Worm (Caenorhabditis elegans): ENCODE results near the gene dnj-24.

dnj-24 gene

DNA sequence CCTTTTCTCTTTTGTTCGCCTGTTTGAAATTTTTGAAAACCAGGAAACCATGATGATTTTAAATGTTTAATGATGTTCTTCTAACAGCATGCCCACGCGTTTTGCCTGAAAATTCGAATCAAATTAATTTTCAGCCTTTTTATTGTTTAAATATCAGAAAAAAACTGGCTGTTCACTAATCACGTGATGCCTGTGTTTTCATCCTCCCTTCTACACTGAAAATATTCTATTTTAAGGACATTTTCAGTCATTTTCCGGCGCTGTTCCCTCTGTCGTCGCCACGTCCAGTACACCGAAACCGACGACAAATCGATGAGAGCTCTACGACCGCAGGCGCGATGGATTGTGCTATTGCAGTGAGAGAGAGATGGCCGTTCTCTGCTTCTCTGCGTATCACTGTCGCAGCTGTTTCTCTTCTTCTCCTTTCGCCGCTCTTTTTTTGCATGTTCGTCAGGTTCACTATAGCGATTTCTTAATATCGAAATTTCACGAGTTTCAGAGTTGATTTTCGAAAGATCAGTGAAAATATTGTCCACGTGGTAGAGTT is 26.0 kb upstream of the dnj-24 start, which contains the start of gene F48E8.8:
F48E8.8 (minus strand) TSS at position 51 of the 547 bp plus-strand sequence.
- TF ChIP-seq sox-4 (tag; optimal IDR thresholded peaks at IDR 0.05) (no peak), C04F5.9 (tag; optimal IDR thresholded peaks at IDR 0.05) (no peak), isw-1 (GFP tag; IDR thresholded peaks at IDR 0.05) (peak; percentile 33), sptf-1 (tag; optimal IDR thresholded peaks at IDR 0.05) (no peak), mef-2 (tag; optimal IDR thresholded peaks at IDR 0.05) (no peak), tlp-1 (tag; optimal IDR thresholded peaks at IDR 0.05) (no peak), unc-86 (tag; optimal IDR thresholded peaks at IDR 0.05) (peak; percentile 15), C34B4.2 (tag; optimal IDR thresholded peaks at IDR 0.05) (no peak), nhr-76 (tag; optimal IDR thresholded peaks at IDR 0.05) (no peak), efl-1 (optimal IDR thresholded peaks at IDR 0.05) (peak; percentile 77 to 83), efl-1 (GFP tag; optimal IDR thresholded peaks at IDR 0.05 in 1 of 2) (peak; percentile 65 to 96), nhr-19 (GFP tag; conservative IDR thresholded peaks at IDR 0.05) (0 out of 2 replicates have a peak, but pooled peaks have one; percentile 36), fkh-8 (tag; optimal IDR thresholded peaks at IDR 0.05) (peak; percentile 67), zip-4 (GFP tag; optimal IDR thresholded peaks at IDR 0.05) (no peak), nhr-77 (tag; optimal IDR thresholded peaks at IDR 0.05) (peak; percentile 14), lsy-2 (tag; optimal IDR thresholded peaks at IDR 0.05) (peak; percentile 73 to 85), mdl-1 (tag; optimal IDR thresholded peaks at IDR 0.05) (peak in 1 of 2 experiments; percentile 34), jun-1 (tag; optimal IDR thresholded peaks at IDR 0.05) (peak; percentile 3), lin-35 (GFP tag; optimal IDR thresholded peaks at IDR 0.05) (peak; percentile 65 to 69), snu-23 (GFP tag; optimal IDR thresholded peaks at IDR 0.05) (peak; percentile 66), nhr-20 (tag; optimal IDR thresholded peaks at IDR 0.05) (peak; percentile 50), mep-1 (tag; optimal IDR thresholded peaks at IDR 0.05) (peak; percentile 30), lin-14 (GFP tag; optimal IDR thresholded peaks at IDR 0.05) (peak; percentile 80), lin-13 (GFP tag; optimal IDR thresholded peaks at IDR 0.05) (no peak), egl-13 (tag; optimal IDR thresholded peaks at IDR 0.05) (no peak), elt-3 (tag; optimal IDR thresholded peaks at IDR 0.05) (no peak), nhr-84 (tag; optimal IDR thresholded peaks at IDR 0.05) (no peak), nhr-47 (tag; optimal IDR thresholded peaks at IDR 0.05) (peak; percentile 69), ces-1 (GFP tag; optimal IDR thresholded peaks at IDR 0.05) (no peak), zag-1 (tag; optimal IDR thresholded peaks at IDR 0.05) (no peak), mab-9 (GFP tag; IDR thresholded peaks at IDR 0.05) (peak; percentile 81), ama-1 (optimal IDR thresholded peaks at IDR 0.05) (no peak), xbp-1 (tag; optimal IDR thresholded peaks at IDR 0.05) (peak; percentile 32), tbx-2 (tag; optimal IDR thresholded peaks at IDR 0.05) (peak; percentile 81), blmp-1 (tag; optimal IDR thresholded peaks at IDR 0.05) (no peak), nhr-85 (tag) (peak; percentile 70), swsn-7 (tag; optimal IDR thresholded peaks at IDR 0.05) (peak; percentile 56), lin-15B (tag; optimal IDR thresholded peaks at IDR 0.05) (peak; percentile 19), dsc-1 (tag; optimal IDR thresholded peaks at IDR 0.05) (peak; percentile 46), aly-2 (tag; optimal IDR thresholded peaks at IDR 0.05) (no peak), nhr-28 (tag; optimal IDR thresholded peaks at IDR 0.05) (no peak), nhr-71 (tag; optimal IDR thresholded peaks at IDR 0.05) (peak; percentile 74), ceh-8 (GFP tag; optimal IDR thresholded peaks at IDR 0.05) (no peak), dpl-1 (GFP tag; optimal IDR thresholded peaks at IDR 0.05) (peak; percentile 34 to 63 (median 62)), nhr-12 (tag; optimal IDR thresholded peaks at IDR 0.05) (no peak), unc-30 (tag; optimal IDR thresholded peaks at IDR 0.05) (no peak), rnt-1 (tag; optimal IDR thresholded peaks at IDR 0.05) (peak; percentile 83), aha-1 (tag; optimal IDR thresholded peaks at IDR 0.05) (no peak), F16B12.6 (tag; optimal IDR thresholded peaks at IDR 0.05) (peak; percentile 79), hlh-17 (GFP tag; optimal IDR thresholded peaks at IDR 0.05; ENCODE audit: borderline replicate concordance) (no peak), unc-98 (GFP tag; IDR thresholded peaks at IDR 0.05) (no peak), unc-130 (tag; optimal IDR thresholded peaks at IDR 0.05) (peak; percentile 35), C16A3.4 (tag; optimal IDR thresholded peaks at IDR 0.05) (no peak), pqm-1 (tag; optimal IDR thresholded peaks at IDR 0.05) (no peak), skn-1 (tag; optimal IDR thresholded peaks at IDR 0.05) (peak; percentile 55)
